Fruit fly (Drosophila melanogaster) whole organism, prepupa: ENCODE measurements around the gene Ance.

Experiments used
- Blimp-1 ChIP-seq: fragments of 200-800 bp; sonication (Bioruptor generic); optimal IDR thresholded peaks from 3 replicates; lab custom pipeline; 2017; ENCODE audit warnings: missing biosample characterization, missing genetic modification characterization, mild to moderate bottlenecking, moderate library complexity, missing genetic modification reagents
- CG10631 ChIP-seq: fragments of 200-800 bp; sonication (Bioruptor generic); optimal IDR thresholded peaks from 2 replicates; lab custom pipeline; 2016; ENCODE audit warnings: missing biosample characterization, missing genetic modification characterization
- CG11294 ChIP-seq: fragments of 200-800 bp; sonication (Bioruptor generic); IDR thresholded peaks from 2 replicates; pipeline ENCODE4 v1.3.6; 2022; ENCODE audit warnings: missing biosample characterization, missing genetic modification characterization
- CG11902 ChIP-seq: fragments of 200-800 bp; sonication (Bioruptor generic); optimal IDR thresholded peaks from 3 replicates; lab custom pipeline; 2016; ENCODE audit warnings: missing biosample characterization, missing genetic modification characterization
- CG15336 ChIP-seq: fragments of 200-800 bp; sonication (Bioruptor generic); IDR thresholded peaks from 2 replicates; pipeline ENCODE4 v1.3.6; 2022; ENCODE audit warnings: missing biosample characterization, missing genetic modification characterization
- CG1621 ChIP-seq: fragments of 200-800 bp; sonication (Bioruptor generic); optimal IDR thresholded peaks from 3 replicates; lab custom pipeline; 2018; ENCODE audit warnings: missing biosample characterization, mild to moderate bottlenecking, missing genetic modification characterization
- CG16779 ChIP-seq: fragments of 200-800 bp; sonication (Bioruptor generic); optimal IDR thresholded peaks from 3 replicates; lab custom pipeline; 2017; ENCODE audit warnings: missing biosample characterization, mild to moderate bottlenecking, missing genetic modification characterization
- CG3032 ChIP-seq: fragments of 200-800 bp; optimal IDR thresholded peaks from 2 replicates; lab custom pipeline; 2019; ENCODE audit warnings: missing biosample characterization, mild to moderate bottlenecking, missing genetic modification characterization, moderate library complexity
- CG31627 ChIP-seq: fragments of 200-800 bp; sonication (Bioruptor generic); optimal IDR thresholded peaks from 3 replicates; lab custom pipeline; 2016; ENCODE audit warnings: missing biosample characterization, missing genetic modification characterization
- CG32006 ChIP-seq: fragments of 200-800 bp; sonication (Bioruptor generic); optimal IDR thresholded peaks from 3 replicates; lab custom pipeline; 2017; ENCODE audit warnings: missing biosample characterization, mild to moderate bottlenecking, missing genetic modification characterization
- CG34406 ChIP-seq: fragments of 200-800 bp; sonication (Bioruptor generic); optimal IDR thresholded peaks from 3 replicates; lab custom pipeline; 2016; ENCODE audit warnings: missing biosample characterization, missing genetic modification characterization
- CG3919 ChIP-seq: fragments of 200-800 bp; sonication (Bioruptor generic); optimal IDR thresholded peaks from 3 replicates; lab custom pipeline; 2016; ENCODE audit warnings: missing biosample characterization, missing genetic modification characterization
- CG6163 ChIP-seq: fragments of 200-800 bp; sonication (Bioruptor generic); IDR thresholded peaks from 3 replicates; pipeline ENCODE4 v1.3.6; 2022; ENCODE audit warnings: missing biosample characterization, missing genetic modification characterization
- CG6276 ChIP-seq: fragments of 200-800 bp; sonication (Bioruptor generic); optimal IDR thresholded peaks from 2 replicates; lab custom pipeline; 2017; ENCODE audit warnings: missing biosample characterization, mild to moderate bottlenecking, missing genetic modification characterization
- CG6792 ChIP-seq: fragments of 200-800 bp; sonication (Bioruptor generic); optimal IDR thresholded peaks from 3 replicates; lab custom pipeline; 2016; ENCODE audit warnings: missing biosample characterization, missing genetic modification characterization
- CG6808 ChIP-seq: fragments of 200-800 bp; sonication (Bioruptor generic); optimal IDR thresholded peaks from 3 replicates; lab custom pipeline; 2017; ENCODE audit warnings: missing biosample characterization, missing genetic modification characterization, mild to moderate bottlenecking, moderate library complexity, missing genetic modification reagents
- CG6854 ChIP-seq: fragments of 200-800 bp; sonication (Bioruptor generic); optimal IDR thresholded peaks from 2 replicates; lab custom pipeline; 2017; ENCODE audit warnings: missing biosample characterization, mild to moderate bottlenecking, missing genetic modification characterization
- CG7368 ChIP-seq: fragments of 200-800 bp; sonication (Bioruptor generic); optimal IDR thresholded peaks from 3 replicates; lab custom pipeline; 2016; ENCODE audit warnings: missing biosample characterization, missing genetic modification characterization
- CG8119 ChIP-seq: fragments of 200-800 bp; sonication (Bioruptor generic); IDR thresholded peaks from 3 replicates; pipeline ENCODE4 v1.3.6; 2022; ENCODE audit warnings: missing biosample characterization, missing genetic modification characterization
- CG8319 ChIP-seq: fragments of 200-800 bp; sonication (Bioruptor generic); optimal IDR thresholded peaks from 3 replicates; lab custom pipeline; 2016; ENCODE audit warnings: missing biosample characterization, missing genetic modification characterization
- CG8632 ChIP-seq: fragments of 200-800 bp; sonication (Bioruptor generic); optimal IDR thresholded peaks from 3 replicates; lab custom pipeline; 2016; ENCODE audit warnings: missing biosample characterization, missing genetic modification characterization
- CG9139 ChIP-seq: fragments of 200-800 bp; sonication (Bioruptor generic); optimal IDR thresholded peaks from 3 replicates; lab custom pipeline; 2017; ENCODE audit warnings: missing biosample characterization, mild to moderate bottlenecking, missing genetic modification characterization
- Eip75B ChIP-seq: fragments of 200-800 bp; sonication (Bioruptor generic); optimal IDR thresholded peaks from 3 replicates; lab custom pipeline; 2016; ENCODE audit warnings: missing biosample characterization, missing genetic modification characterization
- Eip78C ChIP-seq: fragments of 200-800 bp; sonication (Bioruptor generic); peaks from one replicate; lab custom pipeline; 2016; ENCODE audit warnings: missing biosample characterization, missing genetic modification characterization
- Eip93F ChIP-seq: fragments of 200-800 bp; sonication (Bioruptor generic); optimal IDR thresholded peaks from 2 replicates; lab custom pipeline; 2016; ENCODE audit warnings: missing biosample characterization, mild to moderate bottlenecking, missing genetic modification characterization
- Ets21C ChIP-seq: fragments of 200-800 bp; sonication (Bioruptor generic); optimal IDR thresholded peaks from 3 replicates; lab custom pipeline; 2016; ENCODE audit warnings: missing biosample characterization, missing genetic modification characterization
- Ets96B ChIP-seq: fragments of 200-800 bp; optimal IDR thresholded peaks from 2 replicates; lab custom pipeline; 2019; ENCODE audit warnings: missing biosample characterization, mild to moderate bottlenecking, missing genetic modification characterization, moderate library complexity
- Gug ChIP-seq: fragments of 200-800 bp; sonication (Bioruptor generic); IDR thresholded peaks from 2 replicates; pipeline ENCODE4 v1.3.6; 2022; ENCODE audit warnings: missing biosample characterization, missing genetic modification characterization
- Hr38 ChIP-seq: sonication (Bioruptor generic); optimal IDR thresholded peaks from 2 replicates; lab custom pipeline; 2016; ENCODE audit warnings: missing biosample characterization, missing genetic modification characterization
- Hr39 ChIP-seq: fragments of 200-800 bp; sonication (Bioruptor generic); optimal IDR thresholded peaks from 2 replicates; lab custom pipeline; 2016; ENCODE audit warnings: missing biosample characterization, missing genetic modification characterization
- Hr4 ChIP-seq: fragments of 200-800 bp; sonication (Bioruptor generic); optimal IDR thresholded peaks from 3 replicates; lab custom pipeline; 2016; ENCODE audit warnings: missing biosample characterization, missing genetic modification characterization
- Lpt ChIP-seq: fragments of 200-800 bp; sonication (Bioruptor generic); optimal IDR thresholded peaks from 3 replicates; lab custom pipeline; 2016; ENCODE audit warnings: missing biosample characterization, missing genetic modification characterization
- Met ChIP-seq: fragments of 200-800 bp; sonication (Bioruptor generic); optimal IDR thresholded peaks from 3 replicates; lab custom pipeline; 2016; ENCODE audit warnings: missing biosample characterization, missing genetic modification characterization
- Smox ChIP-seq: fragments of 200-800 bp; sonication (Bioruptor generic); optimal IDR thresholded peaks from 3 replicates; lab custom pipeline; 2016; ENCODE audit warnings: missing biosample characterization, missing genetic modification characterization
- Sox102F ChIP-seq: fragments of 200-800 bp; sonication (Bioruptor generic); optimal IDR thresholded peaks from 2 replicates; lab custom pipeline; 2016; ENCODE audit warnings: missing biosample characterization, mild to moderate bottlenecking, missing genetic modification characterization
- Sox15 ChIP-seq: fragments of 200-800 bp; sonication (Bioruptor generic); optimal IDR thresholded peaks from 3 replicates; lab custom pipeline; 2016; ENCODE audit warnings: missing biosample characterization, missing genetic modification characterization
- achi ChIP-seq: fragments of 200-800 bp; sonication (Bioruptor generic); optimal IDR thresholded peaks from 3 replicates; lab custom pipeline; 2016; ENCODE audit warnings: missing biosample characterization, missing genetic modification characterization
- cyc ChIP-seq: fragments of 200-800 bp; sonication (Bioruptor generic); optimal IDR thresholded peaks from 3 replicates; lab custom pipeline; 2016; ENCODE audit warnings: missing biosample characterization, missing genetic modification characterization
- dac ChIP-seq: fragments of 200-800 bp; sonication (Bioruptor generic); optimal IDR thresholded peaks from 2 replicates; lab custom pipeline; 2017; ENCODE audit warnings: missing biosample characterization, mild to moderate bottlenecking, missing genetic modification characterization
- dsx ChIP-seq: fragments of 200-800 bp; optimal IDR thresholded peaks from 3 replicates; lab custom pipeline; 2019; ENCODE audit warnings: missing biosample characterization, mild to moderate bottlenecking, missing genetic modification characterization, moderate library complexity; ENCODE audit not compliant: poor library complexity, severe bottlenecking
- eg ChIP-seq: fragments of 200-800 bp; sonication (Bioruptor generic); IDR thresholded peaks from 3 replicates; pipeline ENCODE4 v1.3.6; 2022; ENCODE audit warnings: missing biosample characterization, missing genetic modification characterization
- esn ChIP-seq: fragments of 200-800 bp; sonication (Bioruptor generic); optimal IDR thresholded peaks from 2 replicates; lab custom pipeline; 2016; ENCODE audit warnings: missing biosample characterization, mild to moderate bottlenecking, missing genetic modification characterization, moderate library complexity
- fd59A ChIP-seq: fragments of 200-800 bp; sonication (Bioruptor generic); optimal IDR thresholded peaks from 2 replicates; lab custom pipeline; 2017; ENCODE audit warnings: missing biosample characterization, mild to moderate bottlenecking, missing genetic modification characterization, missing genetic modification reagents
- fd85E ChIP-seq: fragments of 200-800 bp; sonication (Bioruptor generic); optimal IDR thresholded peaks from 3 replicates; lab custom pipeline; 2016; ENCODE audit warnings: missing biosample characterization, missing genetic modification characterization
- fkh ChIP-seq: fragments of 200-800 bp; sonication (Bioruptor generic); optimal IDR thresholded peaks from 3 replicates; lab custom pipeline; 2017; ENCODE audit warnings: missing biosample characterization, mild to moderate bottlenecking, missing genetic modification characterization, moderate library complexity
- lz ChIP-seq: fragments of 200-800 bp; sonication (Bioruptor generic); optimal IDR thresholded peaks from 3 replicates; lab custom pipeline; 2016; ENCODE audit warnings: missing biosample characterization, missing genetic modification characterization
- net ChIP-seq: fragments of 200-800 bp; sonication (Bioruptor generic); optimal IDR thresholded peaks from 3 replicates; lab custom pipeline; 2016; ENCODE audit warnings: missing biosample characterization, missing genetic modification characterization
- salr ChIP-seq, 2 experiments: fragments of 200-800 bp; sonication (Bioruptor generic); optimal IDR thresholded peaks; 3 replicates each; lab custom pipeline; 2016 to 2018; ENCODE audit warnings: missing biosample characterization in 2 of 2, missing genetic modification characterization in 2 of 2, mild to moderate bottlenecking in 1 of 2
- ss ChIP-seq, 2 experiments: fragments of 200-800 bp; sonication (Bioruptor generic); optimal IDR thresholded peaks; 2 replicates in 1 of 2; 3 replicates in 1 of 2; lab custom pipeline; 2017 to 2018; ENCODE audit warnings: mild to moderate bottlenecking in 2 of 2, missing biosample characterization in 2 of 2, missing genetic modification characterization in 2 of 2, moderate library complexity in 1 of 2
- svp ChIP-seq: fragments of 200-800 bp; sonication (Bioruptor generic); peaks from one replicate; lab custom pipeline; 2016; ENCODE audit warnings: missing biosample characterization, missing genetic modification characterization
- topi ChIP-seq: fragments of 200-800 bp; sonication (Bioruptor generic); optimal IDR thresholded peaks from 3 replicates; lab custom pipeline; 2016; ENCODE audit warnings: missing biosample characterization, missing genetic modification characterization
- vri ChIP-seq: fragments of 200-800 bp; sonication (Bioruptor generic); optimal IDR thresholded peaks from 3 replicates; lab custom pipeline; 2016; ENCODE audit warnings: missing biosample characterization, mild to moderate bottlenecking, missing genetic modification characterization

Gene Ance

DNA sequence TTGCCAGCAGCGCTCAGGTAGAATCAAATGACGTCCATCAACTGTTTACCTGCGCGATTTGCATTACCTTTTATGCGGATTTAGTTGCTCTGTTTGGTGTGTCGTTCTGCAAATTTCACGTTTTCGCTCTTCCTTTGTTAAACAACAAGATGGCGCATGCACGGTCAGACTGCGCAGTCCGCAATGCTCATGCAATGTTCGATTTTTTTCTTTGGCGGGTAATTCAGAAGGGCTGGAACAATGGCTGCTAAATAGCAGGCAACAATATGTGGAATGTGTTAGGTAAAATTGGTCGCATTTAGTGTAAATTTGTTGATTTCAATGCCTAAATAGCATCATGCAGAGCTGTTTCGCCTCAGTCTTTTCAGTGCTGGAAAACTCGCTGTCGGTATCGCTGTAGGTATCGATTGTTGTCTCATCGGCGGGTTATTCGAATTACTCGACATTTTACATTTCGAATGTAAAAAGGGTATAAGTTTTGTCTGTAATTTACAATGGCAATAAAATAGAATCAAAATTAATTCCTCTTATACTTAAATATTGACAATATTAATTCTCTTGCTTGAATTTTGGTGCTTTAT, 1.0 kb upstream of the Ance start, which contains the start of gene Smg5:
TSS of gene Smg5 (minus strand) at position 331 of the 581 bp plus-strand sequence.
- TF ChIP-seq CG7368 (peak; percentile 72), Eip78C (GFP tag; lab: Kevin White, UChicago) (peak; percentile 81), Ets96B (tag; lab: Kevin White, UChicago) (peak; percentile 57), fd59A (GFP tag; lab: Kevin White, UChicago) (peak; percentile 58), CG8119 (GFP tag; lab: Robert Waterston, UW) (peak; percentile 58), Hr38 (GFP tag; lab: Kevin White, UChicago) (no peak), achi (GFP tag; lab: Kevin White, UChicago) (no peak), Eip75B (no peak), eg (peak; percentile 90), Smox (no peak), CG8632 (peak; percentile 53), CG31627 (peak; percentile 94), ss (GFP tag; optimal IDR thresholded peaks at IDR 0.05; lab: Kevin White, UChicago) (peak; percentile 45 to 51), CG6854 (GFP tag; lab: Kevin White, UChicago) (peak; percentile 55), svp (GFP tag; lab: Kevin White, UChicago) (peak; percentile 92), Met (GFP tag; lab: Kevin White, UChicago) (peak; percentile 81), Blimp-1 (GFP tag; lab: Kevin White, UChicago) (peak; percentile 12), Sox102F (peak; percentile 84), CG6163 (peak; percentile 91), CG11294 (GFP tag; lab: Robert Waterston, UW) (peak; percentile 80), CG32006 (GFP tag; lab: Kevin White, UChicago) (no peak), CG10631 (GFP tag; lab: Kevin White, UChicago) (peak; percentile 87), CG6276 (peak; percentile 31), dsx (GFP tag; lab: Kevin White, UChicago) (peak; percentile 33), vri (GFP tag; lab: Kevin White, UChicago) (peak; percentile 59), CG6808 (GFP tag; lab: Kevin White, UChicago) (no peak), Ets21C (GFP tag; lab: Kevin White, UChicago) (peak; percentile 89), Hr39 (GFP tag; lab: Kevin White, UChicago) (peak; percentile 93), Hr4 (peak; percentile 89), CG34406 (peak; percentile 69), Lpt (GFP tag; lab: Kevin White, UChicago) (peak; percentile 62), CG3919 (GFP tag; lab: Kevin White, UChicago) (no peak), lz (GFP tag; lab: Kevin White, UChicago) (peak; percentile 92), CG1621 (tag; lab: Kevin White, UChicago) (no peak), Sox15 (peak; percentile 86), CG11902 (GFP tag; lab: Kevin White, UChicago) (peak; percentile 79), Eip93F (GFP tag; lab: Kevin White, UChicago) (no peak), topi (peak; percentile 87), net (peak; percentile 73), Gug (peak; percentile 72), CG6792 (peak; percentile 80), CG3032 (tag; lab: Kevin White, UChicago) (peak; percentile 70), fkh (peak; percentile 58), salr (GFP tag; optimal IDR thresholded peaks at IDR 0.05; lab: Kevin White, UChicago) (peak; percentile 60 to 78), fd85E (GFP tag; lab: Kevin White, UChicago) (peak; percentile 67), CG8319 (no peak), CG16779 (tag; lab: Kevin White, UChicago) (no peak), CG9139 (GFP tag; lab: Kevin White, UChicago) (no peak), dac (GFP tag; lab: Kevin White, UChicago) (peak; percentile 89), esn (peak; percentile 91), CG15336 (GFP tag; lab: Robert Waterston, UW) (peak; percentile 53), cyc (peak; percentile 91)
